Worm (Caenorhabditis elegans) whole organism, young adult: ENCODE data around the gene T09A5.5.

ENCODE experiments used
- B0261.1 ChIP-seq: sonication (generic microtip); optimal IDR thresholded peaks from 2 replicates; lab custom pipeline; 2016; ENCODE audit warnings: mild to moderate bottlenecking, missing genetic modification characterization, moderate library complexity, missing compliant biosample characterization
- B0336.3 ChIP-seq: fragments of 200-800 bp; sonication (Bioruptor generic); IDR thresholded peaks from 2 replicates; pipeline ENCODE4 v1.3.6; 2022; ENCODE audit warnings: missing genetic modification characterization, missing compliant biosample characterization
- F10E7.11 ChIP-seq: sonication (generic microtip); optimal IDR thresholded peaks from 2 replicates; lab custom pipeline; 2017; ENCODE audit warnings: mild to moderate bottlenecking, missing genetic modification characterization, moderate library complexity, missing compliant biosample characterization
- F23B12.7 ChIP-seq: sonication (generic microtip); optimal IDR thresholded peaks from 2 replicates; lab custom pipeline; 2017; ENCODE audit warnings: missing genetic modification characterization, mild to moderate bottlenecking, missing compliant biosample characterization, antibody characterized with exemption, moderate library complexity; ENCODE audit not compliant: insufficient read depth
- F37B4.10 ChIP-seq: fragments of 200-800 bp; sonication (Bioruptor generic); IDR thresholded peaks from 2 replicates; pipeline ENCODE4 v1.3.6; 2022; ENCODE audit warnings: missing genetic modification characterization, missing compliant biosample characterization
- F55B11.4 ChIP-seq: sonication (generic microtip); optimal IDR thresholded peaks from 2 replicates; lab custom pipeline; 2016; ENCODE audit warnings: missing compliant biosample characterization, missing genetic modification characterization, borderline replicate concordance; ENCODE audit not compliant: insufficient read depth
- F57A8.1 ChIP-seq: fragments of 200-800 bp; sonication (Bioruptor generic); optimal IDR thresholded peaks from 2 replicates; lab custom pipeline; 2018; ENCODE audit warnings: mild to moderate bottlenecking, missing genetic modification characterization, moderate library complexity, missing compliant biosample characterization
- F57C9.4 ChIP-seq: sonication (generic microtip); optimal IDR thresholded peaks from 2 replicates; lab custom pipeline; 2017; ENCODE audit warnings: mild to moderate bottlenecking, missing genetic modification characterization, missing compliant biosample characterization
- K12H6.12 ChIP-seq: fragments of 200-800 bp; sonication (Bioruptor generic); optimal IDR thresholded peaks from 2 replicates; lab custom pipeline; 2018; ENCODE audit warnings: mild to moderate bottlenecking, missing genetic modification characterization, missing compliant biosample characterization
- Y53G8AR.9 ChIP-seq: fragments of 200-800 bp; sonication (Bioruptor generic); conservative IDR thresholded peaks from 2 replicates; pipeline ENCODE4 v1.3.6; 2022; ENCODE audit warnings: missing genetic modification reagents, missing genetic modification characterization, missing compliant biosample characterization
- Y79H2A.3 ChIP-seq: fragments of 200-800 bp; sonication (Bioruptor generic); conservative IDR thresholded peaks from 2 replicates; pipeline ENCODE4 v1.3.6; 2022; ENCODE audit warnings: missing genetic modification reagents, missing genetic modification characterization, missing compliant biosample characterization
- Y95B8A.8 ChIP-seq: fragments of 200-800 bp; sonication (Bioruptor generic); IDR thresholded peaks from 2 replicates; pipeline ENCODE4 v1.3.6; 2022; ENCODE audit warnings: missing genetic modification reagents, missing genetic modification characterization, missing compliant biosample characterization
- atf-7 ChIP-seq: sonication (generic microtip); optimal IDR thresholded peaks from 2 replicates; lab custom pipeline; 2017; ENCODE audit warnings: mild to moderate bottlenecking, missing genetic modification characterization, missing compliant biosample characterization
- attf-3 ChIP-seq: fragments of 200-800 bp; sonication (Bioruptor generic); conservative IDR thresholded peaks from 2 replicates; pipeline ENCODE4 v1.3.6; 2022; ENCODE audit warnings: missing genetic modification reagents, missing genetic modification characterization, missing compliant biosample characterization
- attf-5 ChIP-seq: fragments of 200-800 bp; sonication (Bioruptor generic); optimal IDR thresholded peaks from 2 replicates; lab custom pipeline; 2018; ENCODE audit warnings: mild to moderate bottlenecking, missing genetic modification characterization, missing compliant biosample characterization
- attf-6 ChIP-seq: fragments of 200-800 bp; sonication (Bioruptor generic); IDR thresholded peaks from 2 replicates; pipeline ENCODE4 v1.3.6; 2022; ENCODE audit warnings: missing genetic modification reagents, missing genetic modification characterization, missing compliant biosample characterization
- ceh-100 ChIP-seq: fragments of 200-800 bp; sonication (Bioruptor generic); IDR thresholded peaks from 2 replicates; pipeline ENCODE4 v1.3.6; 2022; ENCODE audit warnings: missing genetic modification reagents, missing genetic modification characterization, missing compliant biosample characterization
- ceh-27 ChIP-seq: fragments of 200-800 bp; sonication (Bioruptor generic); optimal IDR thresholded peaks from 2 replicates; lab custom pipeline; 2018; ENCODE audit warnings: mild to moderate bottlenecking, missing genetic modification characterization, moderate library complexity, missing compliant biosample characterization
- ceh-91 ChIP-seq: fragments of 200-800 bp; sonication (Bioruptor generic); IDR thresholded peaks from 2 replicates; pipeline ENCODE4 v1.3.6; 2022; ENCODE audit warnings: missing genetic modification reagents, missing genetic modification characterization, missing compliant biosample characterization
- die-1 ChIP-seq: sonication (generic microtip); optimal IDR thresholded peaks from 2 replicates; lab custom pipeline; 2016; ENCODE audit warnings: missing genotype, mild to moderate bottlenecking, missing genetic modification characterization, missing compliant biosample characterization
- dpff-1 ChIP-seq: sonication (generic microtip); optimal IDR thresholded peaks from 2 replicates; lab custom pipeline; 2017; ENCODE audit warnings: mild to moderate bottlenecking, missing genetic modification characterization, missing compliant biosample characterization
- efl-1 ChIP-seq: fragments of 150-350 bp; optimal IDR thresholded peaks from 2 replicates; lab custom pipeline; 2014; ENCODE audit warnings: missing biosample characterization, missing genetic modification reagents, missing genetic modification characterization
- ekl-4 ChIP-seq: fragments of 200-800 bp; sonication (Bioruptor generic); IDR thresholded peaks from 2 replicates; pipeline ENCODE4 v1.3.6; 2022; ENCODE audit warnings: missing genetic modification reagents, missing genetic modification characterization, missing compliant biosample characterization
- hlh-26 ChIP-seq: fragments of 200-800 bp; sonication (Bioruptor generic); conservative IDR thresholded peaks from 2 replicates; pipeline ENCODE4 v1.3.6; 2022; ENCODE audit warnings: missing genetic modification reagents, missing genetic modification characterization, missing compliant biosample characterization
- let-526 ChIP-seq: fragments of 200-800 bp; sonication (Bioruptor generic); IDR thresholded peaks from 2 replicates; pipeline ENCODE4 v1.3.6; 2022; ENCODE audit warnings: missing genetic modification reagents, missing genetic modification characterization, missing compliant biosample characterization
- lin-54 ChIP-seq: fragments of 200-800 bp; sonication (Bioruptor generic); optimal IDR thresholded peaks from 2 replicates; lab custom pipeline; 2018; ENCODE audit warnings: mild to moderate bottlenecking, missing genetic modification characterization, missing compliant biosample characterization
- lir-1 ChIP-seq: fragments of 200-800 bp; sonication (Bioruptor generic); conservative IDR thresholded peaks from 2 replicates; pipeline ENCODE4 v1.3.6; 2022; ENCODE audit warnings: missing genetic modification reagents, missing genetic modification characterization, missing compliant biosample characterization
- lsl-1 ChIP-seq: fragments of 200-800 bp; sonication (Bioruptor generic); optimal IDR thresholded peaks from 2 replicates; lab custom pipeline; 2018; ENCODE audit warnings: mild to moderate bottlenecking, missing genetic modification characterization, moderate library complexity, missing compliant biosample characterization
- lsy-27 ChIP-seq: sonication (generic microtip); optimal IDR thresholded peaks from 2 replicates; lab custom pipeline; 2017; ENCODE audit warnings: missing genetic modification characterization, mild to moderate bottlenecking, missing compliant biosample characterization, antibody characterized with exemption, missing genotype, borderline replicate concordance; ENCODE audit not compliant: insufficient read depth
- madf-6 ChIP-seq: fragments of 200-800 bp; sonication (Bioruptor generic); IDR thresholded peaks from 2 replicates; pipeline ENCODE4 v1.3.6; 2022; ENCODE audit warnings: missing genetic modification reagents, missing genetic modification characterization, missing compliant biosample characterization
- madf-8 ChIP-seq: fragments of 200-800 bp; sonication (Bioruptor generic); conservative IDR thresholded peaks from 2 replicates; pipeline ENCODE4 v1.3.6; 2022; ENCODE audit warnings: missing genetic modification reagents, missing genetic modification characterization, missing compliant biosample characterization
- nhr-27 ChIP-seq: fragments of 200-800 bp; sonication (Bioruptor generic); optimal IDR thresholded peaks from 2 replicates; lab custom pipeline; 2018; ENCODE audit warnings: mild to moderate bottlenecking, missing genetic modification characterization, moderate library complexity, missing compliant biosample characterization
- nhr-90 ChIP-seq: sonication (generic microtip); optimal IDR thresholded peaks from 2 replicates; lab custom pipeline; 2016; ENCODE audit warnings: missing genotype, mild to moderate bottlenecking, missing genetic modification characterization, missing compliant biosample characterization
- pbrm-1 ChIP-seq: fragments of 200-800 bp; sonication (Bioruptor generic); IDR thresholded peaks from 2 replicates; pipeline ENCODE4 v1.3.6; 2022; ENCODE audit warnings: missing genetic modification reagents, missing genetic modification characterization, missing compliant biosample characterization
- sea-2 ChIP-seq: fragments of 200-800 bp; sonication (Bioruptor generic); IDR thresholded peaks from 2 replicates; pipeline ENCODE4 v1.3.6; 2022; ENCODE audit warnings: missing genetic modification characterization, missing compliant biosample characterization
- snpc-1.3 ChIP-seq: sonication (generic microtip); optimal IDR thresholded peaks from 2 replicates; lab custom pipeline; 2017; ENCODE audit warnings: missing genetic modification characterization, mild to moderate bottlenecking, missing compliant biosample characterization, antibody characterized with exemption, moderate library complexity, missing genotype, missing genetic modification reagents; ENCODE audit not compliant: insufficient read depth
- snpc-3.4 ChIP-seq: sonication (generic microtip); optimal IDR thresholded peaks from 2 replicates; lab custom pipeline; 2017; ENCODE audit warnings: missing genetic modification characterization, mild to moderate bottlenecking, missing compliant biosample characterization, antibody characterized with exemption, moderate library complexity, missing genotype, missing genetic modification reagents
- tbp1 ChIP-seq: fragments of 200-800 bp; sonication (Bioruptor generic); optimal IDR thresholded peaks from 2 replicates; lab custom pipeline; 2018; ENCODE audit warnings: mild to moderate bottlenecking, missing genetic modification characterization, missing compliant biosample characterization
- tlf-1 ChIP-seq: fragments of 200-800 bp; sonication (Bioruptor generic); optimal IDR thresholded peaks from 2 replicates; lab custom pipeline; 2018; ENCODE audit warnings: mild to moderate bottlenecking, missing genetic modification characterization, missing compliant biosample characterization
- unc-130 ChIP-seq: sonication (generic microtip); optimal IDR thresholded peaks from 2 replicates; lab custom pipeline; 2016; ENCODE audit warnings: missing genetic modification reagents, missing genetic modification characterization, missing compliant biosample characterization
- zfh-2 ChIP-seq: fragments of 200-800 bp; sonication (Bioruptor generic); conservative IDR thresholded peaks from 2 replicates; pipeline ENCODE4 v1.3.6; 2022; ENCODE audit warnings: missing genetic modification reagents, missing genetic modification characterization, missing compliant biosample characterization
- zim-3 ChIP-seq: sonication (generic microtip); optimal IDR thresholded peaks from 2 replicates; lab custom pipeline; 2017; ENCODE audit warnings: mild to moderate bottlenecking, missing genetic modification characterization, moderate library complexity, missing compliant biosample characterization

Gene T09A5.5

DNA sequence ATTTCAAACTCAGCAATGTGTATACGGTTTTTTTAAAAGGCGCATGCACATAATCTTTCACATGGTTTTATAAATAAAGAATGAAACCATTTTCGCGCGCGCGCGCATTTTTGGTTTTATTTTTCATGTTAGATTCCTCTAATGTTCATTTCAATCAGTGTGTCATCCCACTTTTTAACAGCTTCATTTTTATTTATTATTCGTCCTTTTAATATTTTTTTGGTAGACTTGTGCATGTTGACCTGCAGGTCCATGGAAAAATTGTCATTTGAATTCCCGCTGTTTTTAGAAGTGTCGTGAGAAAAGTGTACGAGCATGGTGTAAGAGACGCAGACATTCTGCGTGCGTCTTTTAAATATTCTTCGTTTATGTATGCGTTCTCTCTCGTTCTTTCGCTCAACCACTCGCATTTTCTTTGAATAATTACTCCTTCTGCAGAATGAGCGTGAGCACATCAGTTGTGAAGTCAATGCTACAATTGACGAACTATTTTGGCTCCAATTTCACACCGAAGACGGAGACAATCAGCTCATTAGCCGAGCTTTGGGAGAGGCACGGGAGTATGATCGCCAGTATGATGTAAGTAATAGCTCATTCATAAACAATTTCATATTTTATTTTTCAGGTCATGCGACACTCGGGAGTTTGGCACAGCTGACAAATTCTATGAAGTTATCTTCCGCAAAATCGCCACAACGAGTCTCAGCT is 6.8 kb upstream of the T09A5.5 start, which contains the start of gene lin-5 (continued):
- TF ChIP-seq ceh-27 (GFP tag; lab: Kevin White, UChicago): peak; percentile 23
- no peak; the same call in 1 of the 2 replicates for TF ChIP-seq lir-1 (GFP tag; lab: Robert Waterston, UW)
- TF ChIP-seq attf-6 (GFP tag; lab: Robert Waterston, UW): 0 out of 2 replicates have a peak, but pooled peaks have one; percentile 10
- TF ChIP-seq B0336.3 (GFP tag; lab: Robert Waterston, UW): peak; percentile 71; the same call in 1 of the 2 replicates
- no peak for TF ChIP-seq pbrm-1 (GFP tag; lab: Robert Waterston, UW)
- TF ChIP-seq efl-1 (GFP tag; lab: Kevin White, UChicago): peak; percentile 96
- peak; percentile 70 for TF ChIP-seq ekl-4 (GFP tag; lab: Robert Waterston, UW)
- no peak for TF ChIP-seq F55B11.4 (tag; lab: Kevin White, UChicago)
- peak; percentile 35 for TF ChIP-seq tbp1 (GFP tag; lab: Kevin White, UChicago)
- peak; percentile 55 for TF ChIP-seq attf-5 (GFP tag; lab: Kevin White, UChicago)
- peak; percentile 95 for TF ChIP-seq madf-8 (GFP tag; lab: Robert Waterston, UW)
- peak; percentile 99 for TF ChIP-seq madf-6
- no peak for TF ChIP-seq F23B12.7 (tag; lab: Kevin White, UChicago)
- TF ChIP-seq let-526 (GFP tag; lab: Robert Waterston, UW): no peak
- TF ChIP-seq tlf-1 (GFP tag; lab: Kevin White, UChicago): peak; percentile 78
- peak; percentile 70 for TF ChIP-seq attf-3 (GFP tag; lab: Robert Waterston, UW)
- no peak for TF ChIP-seq atf-7 (tag; lab: Kevin White, UChicago)
- TF ChIP-seq ceh-91 (GFP tag; lab: Robert Waterston, UW): peak; percentile 91

- TF ChIP-seq attf-6 (GFP tag; lab: Robert Waterston, UW) (no peak), Y53G8AR.9 (GFP tag; lab: Robert Waterston, UW) (no peak), Y95B8A.8 (GFP tag; lab: Robert Waterston, UW) (no peak)
Measured at ce11 chrII:7858101-7858500, 4.5 kb upstream of the T09A5.5 start, which contains the start of gene sds-22. TSS of gene sds-22 (plus strand) at chrII:7858401.

DNA sequence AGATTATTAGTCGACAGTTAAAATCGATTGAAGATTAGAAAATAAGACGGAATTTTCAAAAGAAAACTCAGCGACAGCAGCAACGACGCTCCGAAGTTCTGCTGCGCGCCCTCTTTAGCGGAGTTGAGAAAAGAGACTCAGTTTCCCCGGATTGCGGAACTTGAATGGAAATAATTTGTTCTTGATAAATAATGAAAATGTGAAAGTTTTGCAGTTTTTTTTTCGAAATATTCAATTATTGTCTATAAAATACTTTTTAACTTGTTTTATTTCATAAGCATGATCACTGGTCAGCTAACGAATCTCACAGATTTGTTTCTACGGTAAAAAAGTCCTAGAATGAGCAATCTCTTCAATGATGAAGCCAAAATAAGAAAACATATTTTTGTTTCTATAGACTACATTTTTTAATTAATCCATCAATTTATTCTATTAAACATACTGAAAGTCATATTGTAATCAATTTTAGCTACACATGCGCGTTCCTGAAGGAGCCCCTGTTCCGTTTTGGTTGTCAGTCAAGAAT is 4.0 kb upstream of the T09A5.5 start, which contains the start of the genes cec-3 and T09A5.15:
TSS of gene cec-3 (minus strand) at position 116 of the 526 bp plus-strand sequence.
TSS of gene T09A5.15 (plus strand) at position 476 of the 526 bp plus-strand sequence.
- peak; percentile 97 for TF ChIP-seq attf-3 (GFP tag; lab: Robert Waterston, UW)
- TF ChIP-seq F37B4.10 (GFP tag; lab: Robert Waterston, UW): no peak
- TF ChIP-seq nhr-27 (tag; lab: Kevin White, UChicago): no peak
- peak; percentile 78 for TF ChIP-seq ceh-100 (GFP tag; lab: Robert Waterston, UW)
- TF ChIP-seq B0261.1: no peak
- TF ChIP-seq K12H6.12: peak; percentile 28
- TF ChIP-seq unc-130 (GFP tag; lab: Kevin White, UChicago): no peak
- TF ChIP-seq snpc-1.3 (tag; lab: Kevin White, UChicago): no peak
- TF ChIP-seq dpff-1 (tag; lab: Kevin White, UChicago): no peak
- TF ChIP-seq Y53G8AR.9 (GFP tag; lab: Robert Waterston, UW): no peak
- no peak for TF ChIP-seq F10E7.11
- no peak for TF ChIP-seq snpc-3.4 (tag; lab: Kevin White, UChicago)
- TF ChIP-seq F57A8.1 (GFP tag; lab: Kevin White, UChicago): no peak
- TF ChIP-seq zfh-2 (GFP tag; lab: Robert Waterston, UW): no peak
- TF ChIP-seq sea-2 (GFP tag; lab: Robert Waterston, UW): no peak
- no peak for TF ChIP-seq nhr-90 (tag; lab: Kevin White, UChicago)
- TF ChIP-seq lin-54 (GFP tag; lab: Kevin White, UChicago): no peak
- no peak for TF ChIP-seq F57C9.4 (tag; lab: Kevin White, UChicago)
- no peak for TF ChIP-seq lsy-27 (tag; lab: Kevin White, UChicago)
- no peak for TF ChIP-seq hlh-26
- no peak for TF ChIP-seq die-1
- no peak for TF ChIP-seq zim-3 (tag; lab: Kevin White, UChicago)
- peak; percentile 1 for TF ChIP-seq attf-5 (GFP tag; lab: Kevin White, UChicago)
- no peak for TF ChIP-seq Y79H2A.3 (GFP tag; lab: Robert Waterston, UW)
- no peak for TF ChIP-seq lsl-1
